Fruit fly (Drosophila melanogaster) Kc167 (cell line): ENCODE measurements around the gene CG12605.

Source experiments
- Myc ChIP-seq: fragments of >200 bp; optimal IDR thresholded peaks from 2 replicates; lab custom pipeline; 2017; ENCODE audit warnings: missing external identifiers
- Sin3A ChIP-seq: fragments of >200 bp; optimal IDR thresholded peaks from 2 replicates; lab custom pipeline; 2018; ENCODE audit warnings: missing external identifiers
- h ChIP-seq: fragments of >200 bp; optimal IDR thresholded peaks from 3 replicates; lab custom pipeline; 2018; ENCODE audit warnings: missing external identifiers
- psq ChIP-seq: fragments of >200 bp; optimal IDR thresholded peaks from 2 replicates; lab custom pipeline; 2017; ENCODE audit warnings: missing external identifiers
- ttk ChIP-seq: sonication (Bioruptor generic); optimal IDR thresholded peaks from 2 replicates; lab custom pipeline; 2017; ENCODE audit warnings: missing external identifiers

DNA sequence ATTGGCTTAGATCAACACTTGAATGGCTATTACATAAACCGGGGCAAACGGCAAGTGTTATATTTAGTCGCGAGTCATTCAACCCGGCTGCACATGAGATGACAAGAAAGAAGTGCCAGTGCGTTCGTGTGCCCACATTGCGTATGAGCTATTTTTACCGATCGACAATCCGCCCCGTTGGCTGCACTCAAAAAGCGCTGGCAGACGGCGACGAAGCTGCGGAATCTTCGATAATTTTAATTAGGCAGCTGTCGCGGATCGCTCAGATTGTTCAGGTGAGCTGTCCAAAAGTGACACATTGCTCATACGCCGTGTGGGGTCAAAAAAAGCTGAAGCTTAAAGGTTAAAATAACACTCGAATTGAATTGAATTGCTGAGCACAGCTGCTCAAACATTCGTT is 30.5 kb downstream of the CG12605 start:
- no peak for TF ChIP-seq Myc (lab: Kevin White, UChicago)
- TF ChIP-seq h (lab: Kevin White, UChicago), result no peak
- TF ChIP-seq ttk (lab: Kevin White, UChicago), result no peak
- TF ChIP-seq Sin3A (lab: Kevin White, UChicago), result no peak
- no peak for TF ChIP-seq psq
